Fruit fly (Drosophila melanogaster): ENCODE measurements around the gene CG10866.

dm6 chr3L:3909831-3910230, 28.0 kb downstream of the CG10866 start, which contains the start of gene mge:
- TF ChIP-seq EcR (GFP tag; optimal IDR thresholded peaks at IDR 0.05) (no peak), CG8301 (tag; optimal IDR thresholded peaks at IDR 0.05) (no peak), CG9948 (tag; optimal IDR thresholded peaks at IDR 0.05) (no peak), CG13204 (GFP tag; optimal IDR thresholded peaks at IDR 0.05) (no peak), CG10348 (GFP tag; IDR thresholded peaks at IDR 0.05) (no peak), Pif1A (GFP tag; optimal IDR thresholded peaks at IDR 0.05) (no peak)
